Fruit fly (Drosophila melanogaster) Kc167 (cell line): ENCODE measurements around the gene Ctr9.

Experiments used
- Sin3A ChIP-seq: fragments of >200 bp; optimal IDR thresholded peaks from 2 replicates; lab custom pipeline; 2018; ENCODE audit warnings: missing external identifiers
- h ChIP-seq: fragments of >200 bp; optimal IDR thresholded peaks from 3 replicates; lab custom pipeline; 2018; ENCODE audit warnings: missing external identifiers
- psq ChIP-seq: fragments of >200 bp; optimal IDR thresholded peaks from 2 replicates; lab custom pipeline; 2017; ENCODE audit warnings: missing external identifiers
- ttk ChIP-seq: sonication (Bioruptor generic); optimal IDR thresholded peaks from 2 replicates; lab custom pipeline; 2017; ENCODE audit warnings: missing external identifiers

- no peak for TF ChIP-seq h (lab: Kevin White, UChicago)
- no peak for TF ChIP-seq ttk
- no peak for TF ChIP-seq Sin3A (lab: Kevin White, UChicago)
- no peak for TF ChIP-seq psq (lab: Kevin White, UChicago)
Measured at dm6 chr3L:1298509-1298908, 8.5 kb upstream of the Ctr9 start, which contains the start of gene scf.
